Fruit fly (Drosophila melanogaster): Measurements from ENCODE around the gene Pfdn5.

Gene Pfdn5

DNA sequence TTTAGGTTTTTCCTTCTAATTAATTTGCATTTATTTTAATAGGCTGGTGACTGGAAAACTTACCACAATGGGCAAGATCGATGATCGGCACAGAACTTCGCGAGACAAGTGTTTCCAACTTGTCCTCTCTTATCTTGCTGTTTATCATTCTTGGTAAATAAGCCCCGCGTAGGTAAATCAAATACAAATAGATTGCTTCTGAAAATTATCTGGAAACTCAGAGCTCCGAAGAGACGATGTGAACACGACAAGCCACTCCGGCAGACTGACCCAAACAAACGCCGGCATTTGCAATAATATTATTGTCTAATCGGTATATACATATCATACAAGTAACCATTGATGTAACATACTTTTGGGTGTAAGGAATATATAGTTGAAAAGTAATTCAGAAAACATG lies 43.5 kb downstream of the Pfdn5 start, which contains the start of gene CG33099 (continued):
- TF ChIP-seq crp (GFP tag; optimal IDR thresholded peaks at IDR 0.05) (no peak), trh (GFP tag; optimal IDR thresholded peaks at IDR 0.05) (no peak), usp (GFP tag; optimal IDR thresholded peaks at IDR 0.05) (no peak), chn (GFP tag; optimal IDR thresholded peaks at IDR 0.05) (no peak), zen (tag; optimal IDR thresholded peaks at IDR 0.05) (peak; percentile 41), H15 (GFP tag; IDR thresholded peaks at IDR 0.05) (no peak), CG11398 (GFP tag; optimal IDR thresholded peaks at IDR 0.05) (peak; percentile 25), Sin3A (optimal IDR thresholded peaks at IDR 0.05) (no peak), CG9817 (tag; optimal IDR thresholded peaks at IDR 0.05) (no peak), Sry-δ (GFP tag; optimal IDR thresholded peaks at IDR 0.05) (peak; percentile 8), HHEX (GFP tag; optimal IDR thresholded peaks at IDR 0.05) (peak; percentile 29), E2f1 (GFP tag; IDR thresholded peaks at IDR 0.05) (0 out of 2 replicates have a peak, but pooled peaks have one; percentile 12), CG30431 (GFP tag; optimal IDR thresholded peaks at IDR 0.05) (no peak), Kr (GFP tag; optimal IDR thresholded peaks at IDR 0.05) (no peak), CG43689 (GFP tag; IDR thresholded peaks at IDR 0.05) (no peak), Dll (GFP tag; IDR thresholded peaks at IDR 0.05; ENCODE audit: partially characterized antibody) (no peak), fu2 (GFP tag; optimal IDR thresholded peaks at IDR 0.05) (no peak), exex (tag; optimal IDR thresholded peaks at IDR 0.05) (peak; percentile 67), slp2 (GFP tag; optimal IDR thresholded peaks at IDR 0.05) (peak; percentile 9), CG5245 (GFP tag; optimal IDR thresholded peaks at IDR 0.05) (no peak), Lhr (GFP tag; optimal IDR thresholded peaks at IDR 0.05) (no peak), CG2116 (GFP tag; optimal IDR thresholded peaks at IDR 0.05) (no peak), PHDP (tag; optimal IDR thresholded peaks at IDR 0.05) (peak; percentile 62), CG17385 (GFP tag; optimal IDR thresholded peaks at IDR 0.05) (peak; percentile 31), CG33557 (GFP tag; optimal IDR thresholded peaks at IDR 0.05) (peak; percentile 54), stwl (tag; optimal IDR thresholded peaks at IDR 0.05) (peak; percentile 0), pros (GFP tag; optimal IDR thresholded peaks at IDR 0.05) (no peak), Mrtf (GFP tag; IDR thresholded peaks at IDR 0.05) (no peak), CG18011 (GFP tag; optimal IDR thresholded peaks at IDR 0.05) (no peak), Dek (tag; optimal IDR thresholded peaks at IDR 0.05) (peak; percentile 38), Nf-YC (tag; optimal IDR thresholded peaks at IDR 0.05) (peak; percentile 17), Eip74EF (GFP tag; optimal IDR thresholded peaks at IDR 0.05) (no peak), danr (GFP tag; IDR thresholded peaks at IDR 0.05) (no peak), Bteb2 (GFP tag; optimal IDR thresholded peaks at IDR 0.05) (peak; percentile 23), repo (GFP tag; optimal IDR thresholded peaks at IDR 0.05) (no peak), crc (GFP tag; optimal IDR thresholded peaks at IDR 0.05) (no peak), ATbp (GFP tag; optimal IDR thresholded peaks at IDR 0.05) (peak; percentile 61), Atf3 (GFP tag; optimal IDR thresholded peaks at IDR 0.05) (no peak), CG13775 (GFP tag; optimal IDR thresholded peaks at IDR 0.05) (no peak), CG7745 (tag; optimal IDR thresholded peaks at IDR 0.05) (no peak), CG4820 (GFP tag; optimal IDR thresholded peaks at IDR 0.05) (no peak), pum (GFP tag; optimal IDR thresholded peaks at IDR 0.05) (no peak), Hey (tag; optimal IDR thresholded peaks at IDR 0.05) (peak; percentile 51), maf-S (GFP tag; optimal IDR thresholded peaks at IDR 0.05) (peak; percentile 26), CG16863 (GFP tag; optimal IDR thresholded peaks at IDR 0.05) (no peak), Vsx1 (GFP tag; optimal IDR thresholded peaks at IDR 0.05) (peak; percentile 34), CG4707 (GFP tag; optimal IDR thresholded peaks at IDR 0.05) (peak; percentile 3), z (GFP tag; IDR thresholded peaks at IDR 0.05) (no peak), gt (GFP tag; IDR thresholded peaks at IDR 0.05) (no peak), Meics (GFP tag; optimal IDR thresholded peaks at IDR 0.05) (peak; percentile 43), CG18262 (tag; optimal IDR thresholded peaks at IDR 0.05) (peak; percentile 14)

All from whole organism, embryonic.